Fruit fly (Drosophila melanogaster): ENCODE results near the gene MED7.

Gene MED7

DNA sequence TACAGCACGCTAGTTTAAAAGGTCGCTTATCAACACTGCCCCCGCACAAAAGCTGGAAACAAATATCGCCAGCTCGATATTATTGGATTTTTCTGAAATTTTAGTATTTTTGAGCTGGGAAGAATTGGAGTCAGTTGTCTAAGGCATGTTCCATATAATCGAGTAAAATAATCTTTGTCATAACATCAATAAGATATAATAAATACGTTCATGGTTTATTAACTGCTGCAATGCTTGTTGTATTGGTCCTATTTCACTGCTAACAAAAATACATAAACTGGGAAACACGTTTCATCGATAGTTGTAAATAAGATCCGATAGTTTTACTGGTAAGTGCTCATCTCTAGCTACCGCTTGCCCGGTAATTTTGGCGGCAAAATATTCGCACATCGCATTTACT lies 27.4 kb upstream of the MED7 start, which contains the start of the genes Art1 and Mcm5 (continued):
- TF ChIP-seq CG8765 (GFP tag; IDR thresholded peaks at IDR 0.05) (no peak), vfl (GFP tag; optimal IDR thresholded peaks at IDR 0.05) (no peak), CG17612 (GFP tag; IDR thresholded peaks at IDR 0.05) (no peak), tna (GFP tag; IDR thresholded peaks at IDR 0.05; ENCODE audit: partially characterized antibody) (no peak; the same call in 1 of the 2 replicates), cwo (GFP tag; optimal IDR thresholded peaks at IDR 0.05) (no peak), Nf-YA (GFP tag; IDR thresholded peaks at IDR 0.05) (no peak), tup (GFP tag; optimal IDR thresholded peaks at IDR 0.05) (no peak), so (GFP tag; IDR thresholded peaks at IDR 0.05) (no peak), CG17359 (tag; optimal IDR thresholded peaks at IDR 0.05) (no peak), wor (GFP tag; IDR thresholded peaks at IDR 0.05) (no peak), CG13624 (GFP tag; optimal IDR thresholded peaks at IDR 0.05) (peak; percentile 63), CG10565 (GFP tag; optimal IDR thresholded peaks at IDR 0.05) (no peak), Aef1 (GFP tag; IDR thresholded peaks at IDR 0.05) (0 out of 3 replicates have a peak, but pooled peaks have one; percentile 18), emc (GFP tag; optimal IDR thresholded peaks at IDR 0.05) (no peak), CG7839 (tag; optimal IDR thresholded peaks at IDR 0.05) (no peak), TFAM (GFP tag; optimal IDR thresholded peaks at IDR 0.05) (no peak), Awh (GFP tag; IDR thresholded peaks at IDR 0.05) (no peak), CG15011 (GFP tag; optimal IDR thresholded peaks at IDR 0.05) (no peak), CG17361 (GFP tag; IDR thresholded peaks at IDR 0.05) (no peak; the same call in 2 of the 3 replicates), CG16815 (GFP tag; optimal IDR thresholded peaks at IDR 0.05) (no peak), ato (GFP tag; IDR thresholded peaks at IDR 0.05; ENCODE audit: partially characterized antibody) (0 out of 2 replicates have a peak, but pooled peaks have one; percentile 29), CG30403 (GFP tag; optimal IDR thresholded peaks at IDR 0.05) (peak; percentile 67), Ada2b (GFP tag; IDR thresholded peaks at IDR 0.05) (no peak), Bteb2 (GFP tag; optimal IDR thresholded peaks at IDR 0.05) (peak; percentile 50), btn (GFP tag; optimal IDR thresholded peaks at IDR 0.05) (no peak), CG12219 (GFP tag; optimal IDR thresholded peaks at IDR 0.05) (no peak), gce (GFP tag; IDR thresholded peaks at IDR 0.05) (no peak), CG15514 (GFP tag; optimal IDR thresholded peaks at IDR 0.05) (peak; percentile 90), Ssrp (tag; optimal IDR thresholded peaks at IDR 0.05) (no peak), gfzf (GFP tag; optimal IDR thresholded peaks at IDR 0.05) (peak; percentile 71), CG14710 (tag; optimal IDR thresholded peaks at IDR 0.05) (peak; percentile 83), br (optimal IDR thresholded peaks at IDR 0.05) (no peak), Fer3 (tag; optimal IDR thresholded peaks at IDR 0.05) (no peak), oc (tag; optimal IDR thresholded peaks at IDR 0.05) (no peak), grn (GFP tag; optimal IDR thresholded peaks at IDR 0.05) (no peak), sc (optimal IDR thresholded peaks at IDR 0.05) (no peak), sc (GFP tag; optimal IDR thresholded peaks at IDR 0.05) (no peak), CG10431 (GFP tag; optimal IDR thresholded peaks at IDR 0.05) (no peak), pros (GFP tag; optimal IDR thresholded peaks at IDR 0.05) (no peak), CG9727 (GFP tag; optimal IDR thresholded peaks at IDR 0.05) (peak; percentile 59), CG13775 (GFP tag; optimal IDR thresholded peaks at IDR 0.05) (peak; percentile 56), nerfin-2 (GFP tag; IDR thresholded peaks at IDR 0.05; ENCODE audit: partially characterized antibody) (peak; percentile 83), sens (GFP tag) (peak; percentile 85), CG33213 (GFP tag; optimal IDR thresholded peaks at IDR 0.05) (peak; percentile 25), sima (GFP tag; optimal IDR thresholded peaks at IDR 0.05) (no peak), CG6689 (GFP tag; IDR thresholded peaks at IDR 0.05) (no peak), ssp (GFP tag; IDR thresholded peaks at IDR 0.05) (peak; percentile 42), zf30C (GFP tag; optimal IDR thresholded peaks at IDR 0.05) (no peak), CG2116 (GFP tag; optimal IDR thresholded peaks at IDR 0.05) (peak; percentile 79), Dad (GFP tag; optimal IDR thresholded peaks at IDR 0.05) (peak; percentile 49), grau (tag; optimal IDR thresholded peaks at IDR 0.05) (peak; percentile 48), trem (tag; optimal IDR thresholded peaks at IDR 0.05) (peak; percentile 77)

Measured in whole organism, embryonic.